Worm (Caenorhabditis elegans): Measurements from ENCODE around the gene ttr-37.

The ttr-37 gene

ce11 chrX:1337009-1337408 is at the start of gene ttr-37:
Gene ttr-37 (minus strand): TSS chrX:1337175.
- no peak for TF ChIP-seq klf-2 (GFP tag; conservative IDR thresholded peaks at IDR 0.05)
- TF ChIP-seq ztf-23 (GFP tag; IDR thresholded peaks at IDR 0.05): no peak
- TF ChIP-seq T22C8.4 (GFP tag; IDR thresholded peaks at IDR 0.05): no peak
- TF ChIP-seq flt-1 (GFP tag; IDR thresholded peaks at IDR 0.05): no peak
- TF ChIP-seq cog-1 (tag; optimal IDR thresholded peaks at IDR 0.05): no peak
- no peak for TF ChIP-seq tab-1 (GFP tag; IDR thresholded peaks at IDR 0.05)
- no peak for TF ChIP-seq ztf-29 (GFP tag; IDR thresholded peaks at IDR 0.05)
- TF ChIP-seq med-1 (GFP tag; optimal IDR thresholded peaks at IDR 0.05; ENCODE audit: insufficient read depth): no peak
- no peak for TF ChIP-seq ref-1 (GFP tag; conservative IDR thresholded peaks at IDR 0.05)

ce11 chrX:1384538-1384937 is 47.6 kb upstream of the ttr-37 start, which contains the start of gene F56C3.8:
Gene F56C3.8 (minus strand): TSS chrX:1384638.
- no peak for TF ChIP-seq cog-1 (tag; optimal IDR thresholded peaks at IDR 0.05)

- TF ChIP-seq cog-1 (tag; optimal IDR thresholded peaks at IDR 0.05) (no peak), flt-1 (GFP tag; IDR thresholded peaks at IDR 0.05) (no peak), ref-1 (GFP tag; conservative IDR thresholded peaks at IDR 0.05) (no peak), klf-2 (GFP tag; conservative IDR thresholded peaks at IDR 0.05) (no peak), T22C8.4 (GFP tag; IDR thresholded peaks at IDR 0.05) (no peak), ztf-29 (GFP tag; IDR thresholded peaks at IDR 0.05) (no peak), med-1 (GFP tag; optimal IDR thresholded peaks at IDR 0.05; ENCODE audit: insufficient read depth) (no peak), ztf-23 (GFP tag; IDR thresholded peaks at IDR 0.05) (no peak), tab-1 (GFP tag; IDR thresholded peaks at IDR 0.05) (no peak)
Measured at ce11 chrX:1383546-1383945, 46.6 kb upstream of the ttr-37 start.

- no peak for TF ChIP-seq med-1 (GFP tag; optimal IDR thresholded peaks at IDR 0.05; ENCODE audit: insufficient read depth)
- TF ChIP-seq ref-1 (GFP tag; conservative IDR thresholded peaks at IDR 0.05): no peak
- no peak for TF ChIP-seq cog-1 (tag; optimal IDR thresholded peaks at IDR 0.05)
- TF ChIP-seq tab-1 (GFP tag; IDR thresholded peaks at IDR 0.05): no peak
- no peak for TF ChIP-seq flt-1 (GFP tag; IDR thresholded peaks at IDR 0.05)
- TF ChIP-seq klf-2 (GFP tag; conservative IDR thresholded peaks at IDR 0.05): no peak
- no peak for TF ChIP-seq ztf-29 (GFP tag; IDR thresholded peaks at IDR 0.05)
- no peak for TF ChIP-seq T22C8.4 (GFP tag; IDR thresholded peaks at IDR 0.05)
- no peak for TF ChIP-seq ztf-23 (GFP tag; IDR thresholded peaks at IDR 0.05)
Measured at ce11 chrX:1381565-1381964, 44.6 kb upstream of the ttr-37 start, which contains the start of gene F56C3.10. Gene F56C3.10 (minus strand): TSS chrX:1381665.

- TF ChIP-seq flt-1 (GFP tag; IDR thresholded peaks at IDR 0.05): peak; percentile 94
- TF ChIP-seq ztf-29 (GFP tag; IDR thresholded peaks at IDR 0.05): peak; percentile 91
- TF ChIP-seq cog-1 (tag; optimal IDR thresholded peaks at IDR 0.05): peak; percentile 81
- peak; percentile 86 for TF ChIP-seq ref-1 (GFP tag; conservative IDR thresholded peaks at IDR 0.05)
- peak; percentile 91 for TF ChIP-seq T22C8.4 (GFP tag; IDR thresholded peaks at IDR 0.05)
- TF ChIP-seq med-1 (GFP tag; optimal IDR thresholded peaks at IDR 0.05; ENCODE audit: insufficient read depth): peak; percentile 59
- peak; percentile 94 for TF ChIP-seq tab-1 (GFP tag; IDR thresholded peaks at IDR 0.05)
- TF ChIP-seq klf-2 (GFP tag; conservative IDR thresholded peaks at IDR 0.05): peak; percentile 92
- peak; percentile 93 for TF ChIP-seq ztf-23 (GFP tag; IDR thresholded peaks at IDR 0.05)
Measured at ce11 chrX:1379391-1379790, 42.4 kb upstream of the ttr-37 start.

ce11 chrX:1375071-1375470 is 38.1 kb upstream of the ttr-37 start:
- peak; percentile 98 for TF ChIP-seq flt-1 (GFP tag; IDR thresholded peaks at IDR 0.05)
- peak; percentile 83 for TF ChIP-seq tab-1 (GFP tag; IDR thresholded peaks at IDR 0.05)
- 0 out of 2 replicates have a peak, but pooled peaks have one; percentile 26 for TF ChIP-seq klf-2 (GFP tag; conservative IDR thresholded peaks at IDR 0.05)
- TF ChIP-seq T22C8.4 (GFP tag; IDR thresholded peaks at IDR 0.05): 0 out of 2 replicates have a peak, but pooled peaks have one; percentile 29
- TF ChIP-seq ztf-23 (GFP tag; IDR thresholded peaks at IDR 0.05): 0 out of 2 replicates have a peak, but pooled peaks have one; percentile 51
- TF ChIP-seq ref-1 (GFP tag; conservative IDR thresholded peaks at IDR 0.05): peak; percentile 75

ce11 chrX:1372464-1372863 is 35.5 kb upstream of the ttr-37 start:
- TF ChIP-seq flt-1 (GFP tag; IDR thresholded peaks at IDR 0.05) (no peak), T22C8.4 (GFP tag; IDR thresholded peaks at IDR 0.05) (no peak), ztf-23 (GFP tag; IDR thresholded peaks at IDR 0.05) (no peak), ztf-29 (GFP tag; IDR thresholded peaks at IDR 0.05) (no peak), klf-2 (GFP tag; conservative IDR thresholded peaks at IDR 0.05) (no peak), tab-1 (GFP tag; IDR thresholded peaks at IDR 0.05) (no peak), med-1 (GFP tag; optimal IDR thresholded peaks at IDR 0.05; ENCODE audit: insufficient read depth) (no peak), ref-1 (GFP tag; conservative IDR thresholded peaks at IDR 0.05) (no peak), cog-1 (tag; optimal IDR thresholded peaks at IDR 0.05) (no peak)

- TF ChIP-seq ref-1 (GFP tag; conservative IDR thresholded peaks at IDR 0.05) (no peak), med-1 (GFP tag; optimal IDR thresholded peaks at IDR 0.05; ENCODE audit: insufficient read depth) (no peak), klf-2 (GFP tag; conservative IDR thresholded peaks at IDR 0.05) (no peak), T22C8.4 (GFP tag; IDR thresholded peaks at IDR 0.05) (no peak), flt-1 (GFP tag; IDR thresholded peaks at IDR 0.05) (no peak), ztf-23 (GFP tag; IDR thresholded peaks at IDR 0.05) (no peak), ztf-29 (GFP tag; IDR thresholded peaks at IDR 0.05) (no peak), cog-1 (tag; optimal IDR thresholded peaks at IDR 0.05) (no peak), tab-1 (GFP tag; IDR thresholded peaks at IDR 0.05) (no peak)
Measured at ce11 chrX:1371688-1372087, 34.7 kb upstream of the ttr-37 start, which contains the start of gene fbxa-190. Gene fbxa-190 (plus strand): TSS chrX:1372012.

- TF ChIP-seq ref-1 (GFP tag; conservative IDR thresholded peaks at IDR 0.05) (no peak), ztf-29 (GFP tag; IDR thresholded peaks at IDR 0.05) (no peak), T22C8.4 (GFP tag; IDR thresholded peaks at IDR 0.05) (no peak), med-1 (GFP tag; optimal IDR thresholded peaks at IDR 0.05; ENCODE audit: insufficient read depth) (no peak), cog-1 (tag; optimal IDR thresholded peaks at IDR 0.05) (no peak), klf-2 (GFP tag; conservative IDR thresholded peaks at IDR 0.05) (no peak), flt-1 (GFP tag; IDR thresholded peaks at IDR 0.05) (no peak), tab-1 (GFP tag; IDR thresholded peaks at IDR 0.05) (no peak), ztf-23 (GFP tag; IDR thresholded peaks at IDR 0.05) (no peak)
Measured at ce11 chrX:1370736-1371281, 33.8 kb upstream of the ttr-37 start, which contains the start of gene F56C3.7. Gene F56C3.7 (minus strand): TSS chrX:1370786.

- no peak for TF ChIP-seq ztf-23 (GFP tag; IDR thresholded peaks at IDR 0.05)
- no peak for TF ChIP-seq cog-1 (tag; optimal IDR thresholded peaks at IDR 0.05)
- no peak for TF ChIP-seq med-1 (GFP tag; optimal IDR thresholded peaks at IDR 0.05; ENCODE audit: insufficient read depth)
- TF ChIP-seq tab-1 (GFP tag; IDR thresholded peaks at IDR 0.05): no peak
- TF ChIP-seq ref-1 (GFP tag; conservative IDR thresholded peaks at IDR 0.05): no peak
- TF ChIP-seq klf-2 (GFP tag; conservative IDR thresholded peaks at IDR 0.05): no peak
- no peak for TF ChIP-seq ztf-29 (GFP tag; IDR thresholded peaks at IDR 0.05)
- TF ChIP-seq T22C8.4 (GFP tag; IDR thresholded peaks at IDR 0.05): no peak
- TF ChIP-seq flt-1 (GFP tag; IDR thresholded peaks at IDR 0.05): no peak
Measured at ce11 chrX:1367416-1367815, 30.4 kb upstream of the ttr-37 start, which contains the start of gene dgn-2. Gene dgn-2 (minus strand): TSS chrX:1367516.

Measured in whole organism, midembryonic.